Worm (Caenorhabditis elegans) whole organism, L4 larva: ENCODE results near the gene R107.5.

Experiments used
- D1046.2 ChIP-seq: fragments of 200-800 bp; sonication (Bioruptor generic); IDR thresholded peaks from 2 replicates; pipeline ENCODE4 v1.3.6; 2022; ENCODE audit warnings: missing genetic modification characterization, missing compliant biosample characterization
- F10B5.3 ChIP-seq: sonication (generic microtip); optimal IDR thresholded peaks from 2 replicates; lab custom pipeline; 2016; ENCODE audit warnings: mild to moderate bottlenecking, missing genetic modification characterization, missing compliant biosample characterization
- F49E8.2 ChIP-seq: sonication (generic microtip); optimal IDR thresholded peaks from 2 replicates; lab custom pipeline; 2016; ENCODE audit warnings: missing compliant biosample characterization, mild to moderate bottlenecking, missing genetic modification characterization, borderline replicate concordance
- R02D3.7 ChIP-seq: fragments of 150-350 bp; sonication (generic microtip); optimal IDR thresholded peaks from 3 replicates; lab custom pipeline; 2014; ENCODE audit warnings: missing biosample characterization, missing genetic modification characterization
- T20F7.1 ChIP-seq: fragments of 200-800 bp; sonication (Bioruptor generic); optimal IDR thresholded peaks from 2 replicates; lab custom pipeline; 2018; ENCODE audit warnings: mild to moderate bottlenecking, missing genetic modification characterization, missing compliant biosample characterization
- ZK337.2 ChIP-seq: fragments of 200-800 bp; sonication (Bioruptor generic); IDR thresholded peaks from 2 replicates; pipeline ENCODE4 v1.3.6; 2022; ENCODE audit warnings: missing genetic modification reagents, missing genetic modification characterization, missing compliant biosample characterization
- aha-1 ChIP-seq: fragments of 150-350 bp; peaks from one replicate; lab custom pipeline; 2014; ENCODE audit warnings: missing biosample characterization, missing genetic modification characterization
- arid-1 ChIP-seq: fragments of 200-800 bp; sonication (Bioruptor generic); conservative IDR thresholded peaks from 2 replicates; pipeline ENCODE4 v1.3.6; 2022; ENCODE audit warnings: missing genetic modification reagents, missing genetic modification characterization, missing compliant biosample characterization
- attf-4 ChIP-seq: sonication (generic microtip); optimal IDR thresholded peaks from 3 replicates; lab custom pipeline; 2017; ENCODE audit warnings: missing biosample characterization, missing genetic modification characterization
- ceh-28 ChIP-seq: fragments of 150-350 bp; optimal IDR thresholded peaks from 2 replicates; lab custom pipeline; 2014; ENCODE audit warnings: missing biosample characterization, missing genetic modification reagents, missing genetic modification characterization
- ceh-32 ChIP-seq: sonication (generic microtip); optimal IDR thresholded peaks from 2 replicates; lab custom pipeline; 2016; ENCODE audit warnings: mild to moderate bottlenecking, missing genetic modification characterization, missing compliant biosample characterization; ENCODE audit not compliant: poor library complexity
- ctbp-1 ChIP-seq: fragments of 200-800 bp; sonication (Bioruptor generic); IDR thresholded peaks from 2 replicates; pipeline ENCODE4 v1.3.6; 2022; ENCODE audit warnings: missing genetic modification reagents, missing genetic modification characterization, missing compliant biosample characterization
- daf-12 ChIP-seq: fragments of 150-350 bp; optimal IDR thresholded peaks from 2 replicates; lab custom pipeline; 2014; ENCODE audit warnings: missing biosample characterization, missing genetic modification reagents, missing genetic modification characterization
- daf-16 ChIP-seq, 3 experiments: sonication (generic microtip); optimal IDR thresholded peaks; 2 replicates each; lab custom pipeline; 2016 to 2017; ENCODE audit warnings: missing genetic modification characterization in 3 of 3, missing genetic modification reagents in 3 of 3, mild to moderate bottlenecking in 2 of 3, missing compliant biosample characterization in 2 of 3, missing biosample characterization in 1 of 3, moderate library complexity in 1 of 3
- hlh-11 ChIP-seq: fragments of 200-800 bp; sonication (Bioruptor generic); optimal IDR thresholded peaks from 2 replicates; lab custom pipeline; 2018; ENCODE audit warnings: mild to moderate bottlenecking, missing genetic modification characterization, missing compliant biosample characterization
- hmg-1.1 ChIP-seq: fragments of 200-800 bp; sonication (Bioruptor generic); IDR thresholded peaks from 2 replicates; pipeline ENCODE4 v1.3.6; 2022; ENCODE audit warnings: missing genetic modification reagents, missing genetic modification characterization, missing compliant biosample characterization
- lin-15B ChIP-seq: fragments of 150-350 bp; sonication (generic microtip); optimal IDR thresholded peaks from 3 replicates; lab custom pipeline; 2014; ENCODE audit warnings: missing biosample characterization, missing genetic modification characterization
- madf-9 ChIP-seq: fragments of 200-800 bp; sonication (Bioruptor generic); conservative IDR thresholded peaks from 2 replicates; pipeline ENCODE4 v1.3.6; 2022; ENCODE audit warnings: missing genetic modification reagents, missing genetic modification characterization, missing compliant biosample characterization
- mes-2 ChIP-seq: sonication (generic microtip); optimal IDR thresholded peaks from 2 replicates; lab custom pipeline; 2016; ENCODE audit warnings: missing genotype, mild to moderate bottlenecking, missing genetic modification characterization, missing compliant biosample characterization; ENCODE audit not compliant: poor library complexity, severe bottlenecking
- mxl-2 ChIP-seq: fragments of 200-800 bp; sonication (Bioruptor generic); conservative IDR thresholded peaks from 2 replicates; pipeline ENCODE4 v1.3.6; 2022; ENCODE audit warnings: missing genetic modification reagents, missing genetic modification characterization, missing compliant biosample characterization
- nhr-111 ChIP-seq: fragments of 200-800 bp; sonication (Bioruptor generic); optimal IDR thresholded peaks from 2 replicates; lab custom pipeline; 2018; ENCODE audit warnings: mild to moderate bottlenecking, missing genetic modification characterization, missing compliant biosample characterization
- nhr-28 ChIP-seq: fragments of 150-350 bp; optimal IDR thresholded peaks from 2 replicates; lab custom pipeline; 2014; ENCODE audit warnings: missing biosample characterization, missing genetic modification characterization
- nhr-41 ChIP-seq: fragments of 200-800 bp; sonication (Bioruptor generic); IDR thresholded peaks from 2 replicates; pipeline ENCODE4 v1.3.6; 2022; ENCODE audit warnings: missing genetic modification reagents, missing genetic modification characterization, missing compliant biosample characterization
- php-3 ChIP-seq: fragments of 200-800 bp; sonication (Bioruptor generic); IDR thresholded peaks from 2 replicates; pipeline ENCODE4 v1.3.6; 2022; ENCODE audit warnings: missing genetic modification reagents, missing genetic modification characterization, missing compliant biosample characterization
- saeg-2 ChIP-seq: fragments of 200-800 bp; sonication (Bioruptor generic); IDR thresholded peaks from 2 replicates; pipeline ENCODE4 v1.3.6; 2022; ENCODE audit warnings: missing genetic modification reagents, missing genetic modification characterization, missing compliant biosample characterization
- snpc-1.2 ChIP-seq: fragments of 200-800 bp; sonication (Bioruptor generic); IDR thresholded peaks from 2 replicates; pipeline ENCODE4 v1.3.6; 2022; ENCODE audit warnings: missing genetic modification reagents, missing genetic modification characterization, missing compliant biosample characterization
- tag-97 ChIP-seq: fragments of 200-800 bp; sonication (Bioruptor generic); IDR thresholded peaks from 2 replicates; pipeline ENCODE4 v1.3.6; 2022; ENCODE audit warnings: missing genetic modification characterization, missing compliant biosample characterization
- unc-62 ChIP-seq, 3 experiments: fragments of 150-350 bp in 1 of 3; sonication (generic microtip); optimal IDR thresholded peaks in 2 of 3; peaks in 1 of 3; 1 replicate in 1 of 3; 2 replicates in 2 of 3; lab custom pipeline; 2014 to 2017; ENCODE audit warnings: missing biosample characterization in 3 of 3, missing genetic modification characterization in 3 of 3, missing genetic modification reagents in 3 of 3, missing genotype in 1 of 3
- vab-7 ChIP-seq: fragments of 200-800 bp; sonication (Bioruptor generic); IDR thresholded peaks from 2 replicates; pipeline ENCODE4 v1.3.6; 2022; ENCODE audit warnings: missing genetic modification reagents, missing genetic modification characterization, missing compliant biosample characterization
- zag-1 ChIP-seq: fragments of 150-350 bp; optimal IDR thresholded peaks from 2 replicates; lab custom pipeline; 2014; ENCODE audit warnings: missing biosample characterization, missing genetic modification characterization
- zip-11 ChIP-seq: fragments of 200-800 bp; sonication (Bioruptor generic); IDR thresholded peaks from 2 replicates; pipeline ENCODE4 v1.3.6; 2022; ENCODE audit warnings: missing genetic modification characterization, missing compliant biosample characterization
- zip-2 ChIP-seq: fragments of 150-350 bp; optimal IDR thresholded peaks from 2 replicates; lab custom pipeline; 2014; ENCODE audit warnings: missing biosample characterization, missing genetic modification characterization

R107.5 gene

ce11 chrIII:9023601-9024000 lies 30.0 kb downstream of the R107.5 start:
- peak in 1 of 2 experiments; percentile 92 for TF ChIP-seq unc-62 (GFP tag; optimal IDR thresholded peaks at IDR 0.05 in 1 of 2; lab: Kevin White, UChicago)
- TF ChIP-seq unc-62 (tag; optimal IDR thresholded peaks at IDR 0.05; lab: Kevin White, UChicago) = no peak
- TF ChIP-seq attf-4 (tag; lab: Kevin White, UChicago) = no peak

DNA sequence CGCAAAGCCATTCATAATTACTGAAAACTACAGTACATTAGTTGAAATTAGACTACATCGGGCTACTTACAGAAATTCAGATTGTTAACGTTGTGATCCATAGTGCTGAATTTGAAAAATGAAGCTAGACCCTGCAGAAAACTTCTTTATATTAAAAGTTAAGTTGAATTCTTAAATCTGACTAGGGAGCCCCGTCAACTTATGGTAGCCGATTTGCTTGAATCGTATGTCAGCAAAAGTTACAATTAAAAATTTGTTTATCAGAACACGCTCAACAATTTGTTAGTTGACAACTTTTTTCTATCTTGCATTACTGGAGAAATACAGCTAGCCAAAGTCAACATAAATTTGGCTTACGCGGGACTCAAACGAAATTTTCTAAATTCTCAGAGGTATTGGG lies 31.1 kb downstream of the R107.5 start, which contains the start of gene F59B2.14:
Gene F59B2.14, minus strand, starts transcription at position 101 of the 400 bp plus-strand sequence.
- TF ChIP-seq vab-7 (GFP tag; lab: Robert Waterston, UW) = no peak
- no peak for TF ChIP-seq mes-2 (tag; lab: Kevin White, UChicago)
- TF ChIP-seq zag-1 = no peak
- TF ChIP-seq ZK337.2 (GFP tag; lab: Robert Waterston, UW) = no peak
- TF ChIP-seq D1046.2 (GFP tag; lab: Robert Waterston, UW) = no peak
- TF ChIP-seq T20F7.1 (GFP tag; lab: Kevin White, UChicago) = no peak
- TF ChIP-seq lin-15B (tag; lab: Kevin White, UChicago) = no peak

DNA sequence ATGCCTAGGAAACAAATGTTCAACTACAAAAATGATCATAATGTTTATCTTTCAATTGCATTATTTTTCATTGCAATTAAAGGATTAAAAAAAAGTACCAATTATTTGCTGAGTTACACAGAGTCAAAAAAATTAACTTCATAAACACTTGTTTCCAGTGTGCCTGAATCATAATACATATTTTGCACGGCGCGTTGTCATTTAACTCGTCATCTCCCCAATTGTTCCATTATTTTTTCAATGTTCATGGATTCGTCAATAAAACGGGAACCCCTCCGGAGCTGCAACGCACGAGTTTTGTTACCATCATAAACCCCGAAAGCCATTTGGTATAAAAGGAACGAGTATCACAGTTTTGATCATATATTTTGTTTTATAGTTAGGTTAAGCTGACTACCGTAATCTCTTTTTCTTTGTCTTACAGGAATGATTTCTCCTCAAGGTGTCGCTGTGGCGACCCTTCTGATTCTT lies 36.4 kb downstream of the R107.5 start, which contains the start of gene F59B2.12:
Gene F59B2.12, plus strand, starts transcription at position 421 of the 471 bp plus-strand sequence.
- TF ChIP-seq unc-62 (GFP tag; optimal IDR thresholded peaks at IDR 0.05 in 1 of 2; lab: Kevin White, UChicago) (peak in 1 of 2 experiments; percentile 90), unc-62 (tag; optimal IDR thresholded peaks at IDR 0.05; lab: Kevin White, UChicago) (no peak), zip-2 (tag; lab: Kevin White, UChicago) (no peak)

DNA sequence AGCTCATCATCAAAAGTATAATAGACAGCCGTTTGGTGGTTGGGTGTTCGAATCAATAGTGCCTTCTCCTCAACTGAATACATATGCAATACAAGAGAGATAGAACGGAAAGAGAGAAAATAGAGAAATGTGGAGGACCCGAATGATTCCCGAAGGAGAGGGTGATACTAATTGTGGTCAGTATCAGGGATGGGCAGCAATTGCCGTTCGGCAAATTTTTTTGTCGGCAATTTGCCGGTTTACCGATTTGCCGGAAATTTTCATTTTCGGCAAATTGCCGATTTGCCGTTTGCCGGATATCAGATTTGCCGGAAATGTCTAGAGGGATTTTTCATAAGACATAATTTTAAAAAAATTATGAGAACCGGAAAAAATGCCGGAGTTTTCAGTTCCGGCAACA lies 41.3 kb downstream of the R107.5 start, which contains the start of gene F59B2.9:
Gene F59B2.9, minus strand, starts transcription at position 101 of the 400 bp plus-strand sequence.
- TF ChIP-seq tag-97 (GFP tag; lab: Robert Waterston, UW) (no peak), snpc-1.2 (GFP tag; lab: Robert Waterston, UW) (no peak), hlh-11 (tag; lab: Kevin White, UChicago) (no peak), vab-7 (GFP tag; lab: Robert Waterston, UW) (no peak), daf-16 (GFP tag; optimal IDR thresholded peaks at IDR 0.05; lab: Kevin White, UChicago) (no peak), daf-16 (tag; optimal IDR thresholded peaks at IDR 0.05; lab: Kevin White, UChicago) (no peak), ceh-32 (tag; lab: Kevin White, UChicago) (no peak), nhr-111 (GFP tag; lab: Kevin White, UChicago) (no peak), F49E8.2 (no peak), madf-9 (GFP tag; lab: Robert Waterston, UW) (no peak), hmg-1.1 (GFP tag; lab: Robert Waterston, UW) (no peak), ctbp-1 (no peak), nhr-28 (tag; lab: Kevin White, UChicago) (no peak), php-3 (GFP tag; lab: Robert Waterston, UW) (no peak), nhr-41 (GFP tag; lab: Robert Waterston, UW) (no peak), R02D3.7 (no peak), T20F7.1 (GFP tag; lab: Kevin White, UChicago) (no peak)

DNA sequence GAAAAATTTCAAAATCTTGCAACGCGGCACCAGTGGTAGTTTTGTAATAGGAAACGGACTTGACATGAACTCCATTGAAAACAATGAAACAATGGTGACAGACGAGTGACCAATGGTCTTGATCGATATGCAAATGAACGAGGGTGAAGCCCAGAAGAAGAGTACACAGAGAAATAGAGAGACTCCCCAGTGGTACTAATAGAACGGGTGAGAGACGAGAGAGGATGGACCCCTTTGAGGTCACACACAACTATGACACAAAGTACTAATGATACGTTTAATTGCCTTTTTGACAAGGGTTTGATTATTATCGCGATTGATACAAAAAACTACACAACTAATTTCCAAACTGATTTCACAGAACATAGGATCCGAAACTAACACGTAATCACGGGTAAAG lies 43.5 kb downstream of the R107.5 start, which contains the start of gene F59B2.8:
Gene F59B2.8, minus strand, starts transcription at position 151 of the 400 bp plus-strand sequence.
- TF ChIP-seq hmg-1.1 (GFP tag; lab: Robert Waterston, UW) = no peak
- no peak for TF ChIP-seq zip-11 (GFP tag; lab: Robert Waterston, UW)
- TF ChIP-seq aha-1 (tag; lab: Kevin White, UChicago) = peak; percentile 6
- TF ChIP-seq nhr-28 (tag; lab: Kevin White, UChicago) = no peak
- TF ChIP-seq ceh-28 = no peak
- peak; percentile 29 for TF ChIP-seq mes-2 (tag; lab: Kevin White, UChicago)
- no peak for TF ChIP-seq saeg-2
- TF ChIP-seq daf-12 = no peak
- no peak for TF ChIP-seq arid-1
- TF ChIP-seq F10B5.3 (tag; lab: Kevin White, UChicago) = no peak
- TF ChIP-seq mxl-2 (GFP tag; lab: Robert Waterston, UW) = no peak
- no peak for TF ChIP-seq snpc-1.2 (GFP tag; lab: Robert Waterston, UW)
